Fruit fly (Drosophila melanogaster): ENCODE results near the gene mtd.

mtd gene

DNA sequence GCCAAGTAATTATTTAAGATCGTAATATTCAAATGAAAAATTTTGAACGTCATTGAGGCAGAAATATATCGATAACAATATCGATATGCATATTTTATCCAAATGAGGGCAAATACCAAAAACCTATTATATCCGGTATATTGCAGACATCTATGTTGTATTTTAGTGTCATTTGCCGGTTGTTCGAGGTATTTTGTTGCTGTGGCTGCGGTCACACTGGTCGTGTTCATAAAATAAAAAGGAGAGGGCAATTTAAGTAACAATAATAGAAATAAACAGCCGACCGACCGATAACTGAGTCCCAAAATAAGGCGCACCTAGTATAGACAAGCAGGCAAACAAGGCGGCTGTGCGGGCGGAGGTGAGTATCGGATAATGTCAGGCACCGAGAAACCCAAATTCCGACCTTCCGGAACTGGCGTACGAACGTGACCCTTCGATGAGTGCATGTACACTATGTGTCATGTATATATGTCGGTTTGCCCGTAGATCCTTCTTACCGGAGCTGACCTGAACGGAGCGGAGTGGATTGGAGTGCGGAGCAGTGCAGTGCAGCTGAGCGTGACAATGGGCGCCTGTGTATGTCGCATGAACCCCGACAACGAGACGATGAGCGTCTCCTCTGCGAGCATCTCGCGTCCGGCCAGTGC is 43.6 kb upstream of the mtd start, which contains the start of gene CG1172 (continued):
- no peak for TF ChIP-seq CG12942 (GFP tag; optimal IDR thresholded peaks at IDR 0.05)
- no peak for TF ChIP-seq sisA (GFP tag; IDR thresholded peaks at IDR 0.05)
- no peak for TF ChIP-seq CG11398 (GFP tag; optimal IDR thresholded peaks at IDR 0.05)
- no peak for TF ChIP-seq CG2120 (GFP tag; optimal IDR thresholded peaks at IDR 0.05)
- no peak for TF ChIP-seq grn (GFP tag; optimal IDR thresholded peaks at IDR 0.05)
- TF ChIP-seq usp (GFP tag; optimal IDR thresholded peaks at IDR 0.05), result no peak
- TF ChIP-seq inv (GFP tag; IDR thresholded peaks at IDR 0.05; ENCODE audit: partially characterized antibody), result peak; percentile 48; the same call in 1 of the 2 replicates
- TF ChIP-seq Lhr (GFP tag; optimal IDR thresholded peaks at IDR 0.05), result peak; percentile 78
- no peak for TF ChIP-seq repo (GFP tag; optimal IDR thresholded peaks at IDR 0.05)
- TF ChIP-seq gro (GFP tag; optimal IDR thresholded peaks at IDR 0.05), result no peak
- TF ChIP-seq CG13624 (GFP tag; optimal IDR thresholded peaks at IDR 0.05), result peak; percentile 27
- no peak for TF ChIP-seq Ada2b (GFP tag; IDR thresholded peaks at IDR 0.05)
- TF ChIP-seq dysf (GFP tag; IDR thresholded peaks at IDR 0.05), result no peak
- TF ChIP-seq ERR (GFP tag; optimal IDR thresholded peaks at IDR 0.05), result no peak
- TF ChIP-seq CHES-1-like (GFP tag; optimal IDR thresholded peaks at IDR 0.05), result peak; percentile 18
- peak; percentile 63 for TF ChIP-seq CG14710 (tag; optimal IDR thresholded peaks at IDR 0.05)
- TF ChIP-seq CG2678 (tag; optimal IDR thresholded peaks at IDR 0.05), result no peak
- TF ChIP-seq Pdp1 (GFP tag; optimal IDR thresholded peaks at IDR 0.05), result peak in 1 of 2 experiments; percentile 42
- no peak for TF ChIP-seq CG1792 (GFP tag; optimal IDR thresholded peaks at IDR 0.05)
- no peak for TF ChIP-seq pnt (GFP tag; optimal IDR thresholded peaks at IDR 0.05)
- no peak for TF ChIP-seq CG10959 (GFP tag; IDR thresholded peaks at IDR 0.05)
- peak; percentile 17 for TF ChIP-seq lbe (GFP tag; optimal IDR thresholded peaks at IDR 0.05)
- no peak for TF ChIP-seq Deaf1 (tag; optimal IDR thresholded peaks at IDR 0.05)
- no peak for TF ChIP-seq CG10654 (GFP tag; optimal IDR thresholded peaks at IDR 0.05)
- TF ChIP-seq kah (GFP tag; optimal IDR thresholded peaks at IDR 0.05), result no peak
- peak; percentile 47 for TF ChIP-seq ftz-f1 (GFP tag; optimal IDR thresholded peaks at IDR 0.05)
- no peak for TF ChIP-seq chm (GFP tag; IDR thresholded peaks at IDR 0.05)
- no peak; the same call in 2 of the 3 replicates for TF ChIP-seq row (GFP tag; IDR thresholded peaks at IDR 0.05)
- TF ChIP-seq jing (GFP tag; optimal IDR thresholded peaks at IDR 0.05), result no peak
- no peak for TF ChIP-seq CG11093 (GFP tag; IDR thresholded peaks at IDR 0.05)
- no peak for TF ChIP-seq al (GFP tag; IDR thresholded peaks at IDR 0.05)
- TF ChIP-seq CG7271 (tag; optimal IDR thresholded peaks at IDR 0.05), result peak; percentile 46
- TF ChIP-seq Doc2 (GFP tag; IDR thresholded peaks at IDR 0.05), result no peak
- no peak for TF ChIP-seq gsb-n (tag; optimal IDR thresholded peaks at IDR 0.05)
- no peak for TF ChIP-seq CG1024 (GFP tag; IDR thresholded peaks at IDR 0.05)
- TF ChIP-seq CG11696 (GFP tag; IDR thresholded peaks at IDR 0.05), result no peak
- TF ChIP-seq vfl (GFP tag; optimal IDR thresholded peaks at IDR 0.05), result no peak
- no peak for TF ChIP-seq CG10147 (GFP tag; optimal IDR thresholded peaks at IDR 0.05)
- peak; percentile 81 for TF ChIP-seq BEAF-32 (GFP tag; optimal IDR thresholded peaks at IDR 0.05)
- TF ChIP-seq CG6854 (GFP tag; optimal IDR thresholded peaks at IDR 0.05), result no peak
- no peak for TF ChIP-seq CG12744 (GFP tag; optimal IDR thresholded peaks at IDR 0.05)
- peak; percentile 19 for TF ChIP-seq CG34376 (GFP tag; optimal IDR thresholded peaks at IDR 0.05)
- no peak for TF ChIP-seq fd3F (GFP tag; optimal IDR thresholded peaks at IDR 0.05)
- no peak for TF ChIP-seq CG7987 (GFP tag; optimal IDR thresholded peaks at IDR 0.05)
- no peak for TF ChIP-seq ind (GFP tag; optimal IDR thresholded peaks at IDR 0.05)
- TF ChIP-seq tll (GFP tag; optimal IDR thresholded peaks at IDR 0.05), result no peak
- no peak for TF ChIP-seq CG12071 (GFP tag; optimal IDR thresholded peaks at IDR 0.05)
- TF ChIP-seq Sox100B (GFP tag; optimal IDR thresholded peaks at IDR 0.05), result no peak
- TF ChIP-seq CG6689 (GFP tag; IDR thresholded peaks at IDR 0.05), result no peak
- TF ChIP-seq cato (GFP tag; optimal IDR thresholded peaks at IDR 0.05; ENCODE audit: borderline replicate concordance), result no peak
- no peak for TF ChIP-seq Neu2 (GFP tag; optimal IDR thresholded peaks at IDR 0.05; ENCODE audit: borderline replicate concordance)

All from whole organism, embryonic.